Worm (Caenorhabditis elegans) whole organism, L2 larva: ENCODE measurements around the gene srg-48.

Experiments used
- C34F6.9 ChIP-seq: fragments of 150-350 bp; optimal IDR thresholded peaks from 2 replicates; lab custom pipeline; 2014; ENCODE audit warnings: missing biosample characterization, missing genetic modification characterization
- F13H6.1 ChIP-seq: sonication (generic microtip); optimal IDR thresholded peaks from 2 replicates; lab custom pipeline; 2016; ENCODE audit warnings: missing genetic modification characterization, missing compliant biosample characterization
- R02D3.7 ChIP-seq: fragments of 150-350 bp; optimal IDR thresholded peaks from 2 replicates; lab custom pipeline; 2014; ENCODE audit warnings: missing biosample characterization, missing genetic modification characterization
- Y55F3AM.14 ChIP-seq: fragments of 200-800 bp; sonication (Bioruptor generic); optimal IDR thresholded peaks from 2 replicates; lab custom pipeline; 2018; ENCODE audit warnings: mild to moderate bottlenecking, missing genetic modification characterization, missing compliant biosample characterization
- ZK546.5 ChIP-seq: sonication (generic microtip); optimal IDR thresholded peaks from 2 replicates; lab custom pipeline; 2017; ENCODE audit warnings: missing biosample characterization, missing genetic modification characterization
- alr-1 ChIP-seq: fragments of 150-350 bp; optimal IDR thresholded peaks from 2 replicates; lab custom pipeline; 2014; ENCODE audit warnings: missing biosample characterization, missing genetic modification characterization
- aly-2 ChIP-seq: fragments of 150-350 bp; optimal IDR thresholded peaks from 2 replicates; lab custom pipeline; 2014; ENCODE audit warnings: missing biosample characterization, missing genetic modification characterization
- ama-1 ChIP-seq: fragments of 150-350 bp; optimal IDR thresholded peaks from 2 replicates; lab custom pipeline; 2018; ENCODE audit warnings: inconsistent platforms
- blmp-1 ChIP-seq: sonication (generic microtip); optimal IDR thresholded peaks from 2 replicates; lab custom pipeline; 2017; ENCODE audit warnings: missing genetic modification characterization, mild to moderate bottlenecking, missing compliant biosample characterization, antibody characterized with exemption, moderate library complexity; ENCODE audit not compliant: insufficient read depth
- ceh-16 ChIP-seq: fragments of 150-350 bp; optimal IDR thresholded peaks from 2 replicates; lab custom pipeline; 2014; ENCODE audit warnings: missing biosample characterization, missing genetic modification characterization
- ceh-82 ChIP-seq: fragments of 150-350 bp; optimal IDR thresholded peaks from 2 replicates; lab custom pipeline; 2014; ENCODE audit warnings: missing biosample characterization, missing genetic modification characterization
- crh-2 ChIP-seq: sonication (generic microtip); optimal IDR thresholded peaks from 2 replicates; lab custom pipeline; 2017; ENCODE audit warnings: missing biosample characterization, missing genetic modification characterization
- dmd-4 ChIP-seq: sonication (generic microtip); optimal IDR thresholded peaks from 2 replicates; lab custom pipeline; 2017; ENCODE audit warnings: missing biosample characterization, missing genetic modification characterization
- egl-27 ChIP-seq: sonication (generic microtip); optimal IDR thresholded peaks from 3 replicates; lab custom pipeline; 2017; ENCODE audit warnings: missing biosample characterization, missing genetic modification reagents, missing genetic modification characterization
- elt-1 ChIP-seq: fragments of 150-350 bp; optimal IDR thresholded peaks from 2 replicates; lab custom pipeline; 2014; ENCODE audit warnings: missing biosample characterization, missing genetic modification characterization
- elt-3 ChIP-seq: sonication (generic microtip); optimal IDR thresholded peaks from 2 replicates; lab custom pipeline; 2017; ENCODE audit warnings: missing biosample characterization, missing genetic modification characterization
- fos-1 ChIP-seq: fragments of 150-350 bp; optimal IDR thresholded peaks from 2 replicates; lab custom pipeline; 2014; ENCODE audit warnings: missing biosample characterization, missing genetic modification characterization
- gmeb-1 ChIP-seq: fragments of 150-350 bp; optimal IDR thresholded peaks from 2 replicates; lab custom pipeline; 2014; ENCODE audit warnings: missing biosample characterization, missing genetic modification characterization
- lin-11 ChIP-seq: fragments of 150-350 bp; sonication (generic microtip); optimal IDR thresholded peaks from 2 replicates; lab custom pipeline; 2014; ENCODE audit warnings: missing biosample characterization, missing genetic modification characterization, inconsistent platforms, mixed read lengths
- lin-13 ChIP-seq: fragments of 150-350 bp; optimal IDR thresholded peaks from 2 replicates; lab custom pipeline; 2014; ENCODE audit warnings: missing biosample characterization, missing genetic modification reagents, missing genetic modification characterization
- lsy-2 ChIP-seq, 2 experiments: fragments of 150-350 bp in 1 of 2; sonication (generic microtip) in 1 of 2; optimal IDR thresholded peaks; 2 replicates each; lab custom pipeline; 2014 to 2017; ENCODE audit warnings: missing biosample characterization in 2 of 2, missing genetic modification characterization in 2 of 2
- mab-5 ChIP-seq: fragments of 150-350 bp; optimal IDR thresholded peaks from 2 replicates; lab custom pipeline; 2014; ENCODE audit warnings: missing biosample characterization, missing genetic modification characterization
- mbf-1 ChIP-seq: sonication (generic microtip); optimal IDR thresholded peaks from 2 replicates; lab custom pipeline; 2017; ENCODE audit warnings: missing biosample characterization, missing genetic modification characterization
- mdl-1 ChIP-seq, 2 experiments: fragments of 150-350 bp in 1 of 2; sonication (generic microtip) in 1 of 2; optimal IDR thresholded peaks; 2 replicates each; lab custom pipeline; 2017; ENCODE audit warnings: missing biosample characterization in 2 of 2, missing genetic modification characterization in 2 of 2
- nhr-11 ChIP-seq: fragments of 150-350 bp; optimal IDR thresholded peaks from 2 replicates; lab custom pipeline; 2014; ENCODE audit warnings: missing biosample characterization, missing genetic modification characterization
- nhr-12 ChIP-seq: fragments of 150-350 bp; optimal IDR thresholded peaks from 2 replicates; lab custom pipeline; 2014; ENCODE audit warnings: missing biosample characterization, missing genetic modification characterization
- nhr-129 ChIP-seq: fragments of 150-350 bp; optimal IDR thresholded peaks from 2 replicates; lab custom pipeline; 2014; ENCODE audit warnings: missing biosample characterization, missing genetic modification characterization
- nhr-21 ChIP-seq: fragments of 150-350 bp; optimal IDR thresholded peaks from 2 replicates; lab custom pipeline; 2014; ENCODE audit warnings: missing biosample characterization, missing genetic modification characterization
- nhr-23 ChIP-seq: fragments of 150-350 bp; optimal IDR thresholded peaks from 2 replicates; lab custom pipeline; 2014; ENCODE audit warnings: missing biosample characterization, missing genetic modification reagents, missing genetic modification characterization
- nhr-25 ChIP-seq: fragments of 150-350 bp; sonication (generic microtip); optimal IDR thresholded peaks from 3 replicates; lab custom pipeline; 2014; ENCODE audit warnings: missing biosample characterization, missing genetic modification characterization
- nhr-6 ChIP-seq: fragments of 150-350 bp; optimal IDR thresholded peaks from 2 replicates; lab custom pipeline; 2014; ENCODE audit warnings: missing biosample characterization, missing genetic modification characterization
- sem-4 ChIP-seq: fragments of 150-350 bp; optimal IDR thresholded peaks from 2 replicates; lab custom pipeline; 2014; ENCODE audit warnings: missing biosample characterization, missing genetic modification reagents, missing genetic modification characterization
- skn-1 ChIP-seq: sonication (generic microtip); optimal IDR thresholded peaks from 2 replicates; lab custom pipeline; 2017; ENCODE audit warnings: missing biosample characterization, missing genetic modification characterization
- sma-3 ChIP-seq: sonication (generic microtip); optimal IDR thresholded peaks from 2 replicates; lab custom pipeline; 2016; ENCODE audit warnings: missing genetic modification reagents, missing genetic modification characterization, missing compliant biosample characterization
- sma-9 ChIP-seq, 2 experiments: fragments of 150-350 bp in 1 of 2; sonication (generic microtip) in 1 of 2; optimal IDR thresholded peaks; 2 replicates each; lab custom pipeline; 2014 to 2016; ENCODE audit warnings: missing genetic modification characterization in 2 of 2, mild to moderate bottlenecking in 1 of 2, missing biosample characterization in 1 of 2, missing compliant biosample characterization in 1 of 2, missing genetic modification reagents in 1 of 2, moderate library complexity in 1 of 2
- unc-39 ChIP-seq: fragments of 150-350 bp; optimal IDR thresholded peaks from 2 replicates; lab custom pipeline; 2014; ENCODE audit warnings: missing biosample characterization, missing genetic modification characterization
- unc-55 ChIP-seq: fragments of 150-350 bp; sonication (generic microtip); optimal IDR thresholded peaks from 3 replicates; lab custom pipeline; 2014; ENCODE audit warnings: missing biosample characterization, missing genetic modification reagents, missing genetic modification characterization
- unc-62 ChIP-seq: fragments of 150-350 bp; optimal IDR thresholded peaks from 2 replicates; lab custom pipeline; 2014; ENCODE audit warnings: missing biosample characterization, missing genetic modification reagents, missing genetic modification characterization
- ztf-1 ChIP-seq: fragments of 200-800 bp; sonication (Bioruptor generic); conservative IDR thresholded peaks from 2 replicates; pipeline ENCODE4 v1.3.6; 2022; ENCODE audit warnings: missing genetic modification characterization, missing compliant biosample characterization
- ztf-11 ChIP-seq: sonication (generic microtip); optimal IDR thresholded peaks from 2 replicates; lab custom pipeline; 2017; ENCODE audit warnings: missing biosample characterization, missing genetic modification characterization
- ztf-4 ChIP-seq: fragments of 150-350 bp; optimal IDR thresholded peaks from 2 replicates; lab custom pipeline; 2014; ENCODE audit warnings: missing biosample characterization, missing genetic modification characterization

srg-48 gene

DNA sequence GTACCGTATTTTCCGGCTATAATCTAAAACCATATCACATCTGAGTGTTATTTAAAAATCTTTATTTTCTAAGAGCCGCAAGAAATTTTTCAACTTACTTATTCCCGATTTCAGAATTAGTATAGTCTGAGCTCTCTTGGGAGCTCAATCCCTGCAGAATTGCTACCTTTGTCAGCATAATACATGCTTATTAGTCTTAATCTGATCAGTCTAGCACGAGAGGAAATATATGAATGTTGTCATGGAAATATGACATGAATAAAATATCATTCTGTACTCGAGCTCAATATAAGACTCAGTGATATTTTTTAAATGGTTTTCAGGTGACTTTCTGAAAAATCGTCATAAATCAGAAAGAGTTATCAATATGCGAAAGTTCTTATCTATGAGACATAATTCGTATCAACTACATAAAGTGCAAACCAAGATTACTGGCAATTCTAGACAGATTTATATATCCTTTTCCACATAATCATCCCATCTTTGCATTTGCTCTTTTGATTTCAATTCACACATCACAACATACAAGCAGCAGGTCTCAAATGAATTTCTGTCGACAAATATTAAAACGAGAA lies 26.8 kb upstream of the srg-48 start:
- no peak for TF ChIP-seq lin-13 (GFP tag; lab: Kevin White, UChicago)
- no peak for TF ChIP-seq R02D3.7
- TF ChIP-seq ztf-1 (GFP tag; lab: Robert Waterston, UW): no peak
- no peak for TF ChIP-seq mab-5 (tag; lab: Kevin White, UChicago)
- no peak for TF ChIP-seq egl-27 (tag; lab: Kevin White, UChicago)
- no peak for TF ChIP-seq blmp-1
- TF ChIP-seq aly-2 (tag; lab: Kevin White, UChicago): no peak
- no peak for TF ChIP-seq gmeb-1 (tag; lab: Kevin White, UChicago)
- peak in 1 of 2 experiments; percentile 46 for TF ChIP-seq lsy-2 (tag; optimal IDR thresholded peaks at IDR 0.05; lab: Kevin White, UChicago)
- TF ChIP-seq elt-3 (tag; lab: Kevin White, UChicago): no peak
- TF ChIP-seq skn-1 (tag; lab: Kevin White, UChicago): peak; percentile 70
- TF ChIP-seq nhr-21 (tag; lab: Kevin White, UChicago): no peak
- peak; percentile 22 for TF ChIP-seq sma-9 (GFP tag; optimal IDR thresholded peaks at IDR 0.05; lab: Kevin White, UChicago)
- TF ChIP-seq sma-9 (tag; optimal IDR thresholded peaks at IDR 0.05; lab: Kevin White, UChicago): no peak
- TF ChIP-seq nhr-6: no peak
- TF ChIP-seq ceh-82 (tag; lab: Kevin White, UChicago): no peak
- TF ChIP-seq dmd-4 (tag; lab: Kevin White, UChicago): no peak
- TF ChIP-seq fos-1 (tag; lab: Kevin White, UChicago): peak; percentile 60
- no peak for TF ChIP-seq nhr-129 (tag; lab: Kevin White, UChicago)
- TF ChIP-seq sma-3 (GFP tag; lab: Kevin White, UChicago): no peak

DNA sequence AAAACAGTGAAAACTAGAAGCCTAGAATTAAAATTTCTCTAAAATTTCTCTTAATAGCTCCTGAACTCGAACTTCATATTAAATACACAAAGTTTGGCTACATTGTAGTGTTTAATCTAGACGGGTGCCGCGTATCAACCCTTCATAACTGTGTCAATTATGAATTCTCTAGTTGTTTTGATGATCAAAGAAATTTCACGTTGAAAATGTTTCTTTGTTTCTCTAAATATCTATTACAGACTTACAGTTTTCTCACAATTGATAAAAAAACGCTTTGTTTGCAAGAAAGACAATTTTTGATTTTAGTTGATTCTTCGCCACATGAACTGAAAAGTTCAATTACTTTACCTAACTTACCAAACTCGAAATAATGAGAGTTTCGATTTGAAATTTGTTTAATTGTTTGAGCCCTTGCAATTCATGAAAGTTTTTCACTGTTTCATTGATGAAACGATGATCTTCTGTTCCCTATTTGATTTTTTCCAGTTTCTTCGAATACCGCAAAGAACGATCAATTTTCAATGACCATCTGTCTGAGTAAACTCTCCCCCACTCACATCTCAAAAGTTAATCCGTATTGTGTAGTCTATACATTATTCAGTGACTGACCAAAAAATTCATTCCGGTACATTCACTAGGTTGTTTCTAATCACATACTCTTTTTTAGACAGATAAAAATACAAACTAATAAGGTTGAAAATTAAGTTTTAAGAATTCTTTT lies 25.4 kb upstream of the srg-48 start:
- TF ChIP-seq mdl-1 (tag; optimal IDR thresholded peaks at IDR 0.05; lab: Kevin White, UChicago) (no peak), alr-1 (tag; lab: Kevin White, UChicago) (no peak), sma-9 (GFP tag; optimal IDR thresholded peaks at IDR 0.05; lab: Kevin White, UChicago) (peak; percentile 40), sma-9 (tag; optimal IDR thresholded peaks at IDR 0.05; lab: Kevin White, UChicago) (no peak), nhr-12 (tag; lab: Kevin White, UChicago) (no peak), nhr-6 (peak; percentile 19), lin-11 (tag; lab: Kevin White, UChicago) (no peak), crh-2 (tag; lab: Kevin White, UChicago) (no peak), unc-62 (GFP tag; lab: Kevin White, UChicago) (no peak), unc-39 (tag; lab: Kevin White, UChicago) (no peak), lsy-2 (tag; optimal IDR thresholded peaks at IDR 0.05; lab: Kevin White, UChicago) (peak in 1 of 2 experiments; percentile 43), nhr-21 (tag; lab: Kevin White, UChicago) (peak; percentile 27), ztf-4 (tag; lab: Kevin White, UChicago) (no peak), nhr-129 (tag; lab: Kevin White, UChicago) (peak; percentile 27), egl-27 (tag; lab: Kevin White, UChicago) (no peak), fos-1 (tag; lab: Kevin White, UChicago) (peak; percentile 10), ceh-16 (tag; lab: Kevin White, UChicago) (no peak)

DNA sequence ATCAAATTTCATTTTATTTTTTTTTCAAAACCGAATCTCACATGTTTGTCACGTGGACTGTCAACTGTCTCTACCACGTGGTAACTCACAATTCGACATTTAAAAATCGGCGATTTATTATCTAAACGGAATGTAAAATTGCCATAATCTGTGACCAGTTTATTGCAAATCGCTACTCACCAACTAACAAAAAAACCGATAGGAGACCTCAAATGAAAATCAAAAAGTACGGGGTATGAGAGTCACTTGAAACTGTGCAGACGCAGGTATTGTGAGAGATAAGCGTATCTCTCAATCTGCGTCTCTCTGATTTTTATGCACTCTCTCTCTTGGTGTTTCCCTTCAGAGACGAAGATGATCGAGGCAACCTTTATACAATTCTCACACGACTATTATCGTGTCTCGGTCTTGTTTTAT lies 24.4 kb upstream of the srg-48 start:
- TF ChIP-seq ztf-4 (tag; lab: Kevin White, UChicago) (peak; percentile 54), blmp-1 (peak; percentile 59), alr-1 (tag; lab: Kevin White, UChicago) (no peak), sma-9 (GFP tag; optimal IDR thresholded peaks at IDR 0.05; lab: Kevin White, UChicago) (peak; percentile 87), sma-9 (tag; optimal IDR thresholded peaks at IDR 0.05; lab: Kevin White, UChicago) (no peak), unc-39 (tag; lab: Kevin White, UChicago) (no peak), elt-1 (no peak), ztf-11 (no peak), unc-55 (GFP tag; lab: Kevin White, UChicago) (no peak), gmeb-1 (tag; lab: Kevin White, UChicago) (peak; percentile 78), egl-27 (tag; lab: Kevin White, UChicago) (peak; percentile 5), F13H6.1 (tag; lab: Kevin White, UChicago) (peak; percentile 86), C34F6.9 (tag; lab: Kevin White, UChicago) (peak; percentile 62), unc-62 (GFP tag; lab: Kevin White, UChicago) (no peak), ztf-1 (GFP tag; lab: Robert Waterston, UW) (no peak), Y55F3AM.14 (GFP tag; lab: Kevin White, UChicago) (peak; percentile 24), ama-1 (lab: Kevin White, UChicago) (peak; percentile 28), fos-1 (tag; lab: Kevin White, UChicago) (peak; percentile 87), nhr-129 (tag; lab: Kevin White, UChicago) (peak; percentile 81), crh-2 (tag; lab: Kevin White, UChicago) (peak; percentile 86), nhr-23 (no peak), sem-4 (peak; percentile 44), mdl-1 (tag; optimal IDR thresholded peaks at IDR 0.05; lab: Kevin White, UChicago) (peak; percentile 56 to 58), ZK546.5 (no peak), R02D3.7 (no peak), lin-13 (GFP tag; lab: Kevin White, UChicago) (peak; percentile 29), nhr-6 (peak; percentile 73), nhr-11 (tag; lab: Kevin White, UChicago) (peak; percentile 13), lsy-2 (tag; optimal IDR thresholded peaks at IDR 0.05; lab: Kevin White, UChicago) (peak in 1 of 2 experiments; percentile 48), mbf-1 (no peak), nhr-21 (tag; lab: Kevin White, UChicago) (peak; percentile 67), sma-3 (GFP tag; lab: Kevin White, UChicago) (peak; percentile 84), nhr-25 (tag; lab: Kevin White, UChicago) (peak; percentile 88)
- TF ChIP-seq, all 48 proteins: peak for 21
